Worm (Caenorhabditis elegans) whole organism, mixed stage, embryonic: ENCODE data around the gene W06F12.2.

ENCODE experiments used
- ces-1 ChIP-seq: fragments of 150-350 bp; optimal IDR thresholded peaks from 2 replicates; lab custom pipeline; 2014; ENCODE audit warnings: missing biosample characterization, missing genetic modification reagents, missing genetic modification characterization
- drap-1 ChIP-seq: fragments of 200-800 bp; sonication (Bioruptor generic); optimal IDR thresholded peaks from 3 replicates; lab custom pipeline; 2018; ENCODE audit warnings: mild to moderate bottlenecking, missing genetic modification characterization, missing compliant biosample characterization
- flh-1 ChIP-seq: fragments of 200-800 bp; sonication (Bioruptor generic); optimal IDR thresholded peaks from 2 replicates; lab custom pipeline; 2018; ENCODE audit warnings: mild to moderate bottlenecking, missing genetic modification characterization, moderate library complexity, missing compliant biosample characterization
- lin-13 ChIP-seq: fragments of 150-350 bp; optimal IDR thresholded peaks from 2 replicates; lab custom pipeline; 2014; ENCODE audit warnings: missing biosample characterization, missing genetic modification characterization
- mep-1 ChIP-seq: fragments of 150-350 bp; optimal IDR thresholded peaks from 2 replicates; lab custom pipeline; 2017; ENCODE audit warnings: missing biosample characterization, missing genetic modification reagents, missing genetic modification characterization, inconsistent platforms
- nhr-2 ChIP-seq: fragments of 150-350 bp; optimal IDR thresholded peaks from 2 replicates; lab custom pipeline; 2014; ENCODE audit warnings: missing biosample characterization, missing genetic modification characterization
- nhr-237 ChIP-seq: fragments of 150-350 bp; optimal IDR thresholded peaks from 2 replicates; lab custom pipeline; 2014; ENCODE audit warnings: missing biosample characterization, missing genetic modification characterization
- pha-4 ChIP-seq: fragments of 150-350 bp; optimal IDR thresholded peaks from 2 replicates; lab custom pipeline; 2018; ENCODE audit warnings: missing biosample characterization, missing genetic modification reagents, missing genetic modification characterization
- snpc-4 ChIP-seq: fragments of 150-350 bp; optimal IDR thresholded peaks from 2 replicates; lab custom pipeline; 2014; ENCODE audit warnings: missing biosample characterization, missing genetic modification characterization
- tbx-8 ChIP-seq: fragments of 200-800 bp; sonication (Bioruptor generic); optimal IDR thresholded peaks from 2 replicates; lab custom pipeline; 2018; ENCODE audit warnings: mild to moderate bottlenecking, missing genetic modification characterization, moderate library complexity, missing compliant biosample characterization
- unc-39 ChIP-seq: fragments of 150-350 bp; optimal IDR thresholded peaks from 2 replicates; lab custom pipeline; 2014; ENCODE audit warnings: missing biosample characterization, missing genetic modification characterization
- unc-62 ChIP-seq: fragments of 150-350 bp; optimal IDR thresholded peaks from 2 replicates; lab custom pipeline; 2014; ENCODE audit warnings: missing biosample characterization, missing genetic modification reagents, missing genetic modification characterization
- ztf-11 ChIP-seq: fragments of 150-350 bp; optimal IDR thresholded peaks from 2 replicates; lab custom pipeline; 2014; ENCODE audit warnings: missing biosample characterization, missing genetic modification characterization

DNA sequence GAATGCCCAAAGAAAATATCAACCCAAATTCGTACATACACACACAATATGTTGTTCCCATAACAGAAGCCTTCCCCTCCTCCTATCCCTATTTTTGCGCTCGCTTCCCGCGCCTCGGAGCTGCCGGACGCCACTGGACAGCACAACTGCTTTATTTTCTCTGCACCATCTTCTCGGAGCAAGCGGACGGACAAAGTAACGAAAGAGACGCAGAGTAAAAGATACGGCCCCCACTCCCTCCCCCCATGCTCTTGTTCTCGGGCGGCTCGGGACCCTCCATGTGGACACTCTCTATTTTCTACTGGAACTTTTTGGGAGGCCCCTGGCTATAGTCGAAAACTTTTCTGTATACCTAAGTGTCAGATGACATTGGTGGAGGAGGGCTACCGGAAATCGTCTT is 33.7 kb downstream of the W06F12.2 start:
- TF ChIP-seq nhr-237 (tag; lab: Kevin White, UChicago) = no peak
- no peak for TF ChIP-seq snpc-4 (tag; lab: Kevin White, UChicago)
- no peak for TF ChIP-seq ztf-11
- no peak for TF ChIP-seq mep-1 (tag; lab: Kevin White, UChicago)
- no peak for TF ChIP-seq flh-1 (GFP tag; lab: Kevin White, UChicago)
- TF ChIP-seq nhr-2 (tag; lab: Kevin White, UChicago) = no peak
- TF ChIP-seq unc-39 (tag; lab: Kevin White, UChicago) = no peak
- TF ChIP-seq unc-62 = no peak
- peak; percentile 31 for TF ChIP-seq ces-1 (GFP tag; lab: Kevin White, UChicago)
- no peak for TF ChIP-seq tbx-8 (GFP tag; lab: Kevin White, UChicago)
- no peak for TF ChIP-seq pha-4
- no peak for TF ChIP-seq lin-13 (tag; lab: Kevin White, UChicago)
- no peak for TF ChIP-seq drap-1 (GFP tag; lab: Kevin White, UChicago)
